Worm (Caenorhabditis elegans): ENCODE measurements around the gene F58B4.6.

F58B4.6 gene

DNA sequence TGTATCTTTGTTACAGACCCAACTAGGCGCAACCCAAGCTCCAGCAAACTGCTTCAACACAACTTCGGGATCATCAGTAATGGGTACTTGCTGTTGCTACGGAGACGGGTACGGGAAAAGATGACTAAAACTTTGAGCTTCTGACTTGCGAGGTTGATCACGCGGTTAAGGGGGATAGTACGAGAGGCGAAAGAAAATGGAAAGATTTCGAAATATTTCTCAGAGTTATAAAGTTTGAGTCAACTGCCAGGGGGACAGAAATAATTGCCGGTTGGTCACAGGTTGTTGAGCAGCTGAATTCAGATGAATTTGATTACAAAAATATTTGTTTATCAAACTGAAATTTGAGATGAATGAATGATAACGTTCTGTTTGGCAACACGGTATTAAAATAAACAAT lies 827 bp downstream of the F58B4.6 start:
- TF ChIP-seq T22C8.4 (GFP tag; IDR thresholded peaks at IDR 0.05) (no peak), ref-1 (GFP tag; conservative IDR thresholded peaks at IDR 0.05) (no peak), ztf-29 (GFP tag; IDR thresholded peaks at IDR 0.05) (no peak), ztf-23 (GFP tag; IDR thresholded peaks at IDR 0.05) (no peak), cog-1 (tag; optimal IDR thresholded peaks at IDR 0.05) (no peak), flt-1 (GFP tag; IDR thresholded peaks at IDR 0.05) (no peak), klf-2 (GFP tag; conservative IDR thresholded peaks at IDR 0.05) (no peak)

ce11 chrV:10929511-10929910 lies 4.7 kb downstream of the F58B4.6 start, which contains the start of gene F58B4.3:
Gene F58B4.3 (plus strand): TSS chrV:10929811.
- no peak for TF ChIP-seq med-1 (GFP tag; optimal IDR thresholded peaks at IDR 0.05; ENCODE audit: insufficient read depth)
- no peak for TF ChIP-seq ref-1 (GFP tag; conservative IDR thresholded peaks at IDR 0.05)
- TF ChIP-seq klf-2 (GFP tag; conservative IDR thresholded peaks at IDR 0.05) = no peak
- no peak for TF ChIP-seq ztf-29 (GFP tag; IDR thresholded peaks at IDR 0.05)
- no peak for TF ChIP-seq T22C8.4 (GFP tag; IDR thresholded peaks at IDR 0.05)
- TF ChIP-seq tab-1 (GFP tag; IDR thresholded peaks at IDR 0.05) = no peak
- no peak for TF ChIP-seq flt-1 (GFP tag; IDR thresholded peaks at IDR 0.05)

DNA sequence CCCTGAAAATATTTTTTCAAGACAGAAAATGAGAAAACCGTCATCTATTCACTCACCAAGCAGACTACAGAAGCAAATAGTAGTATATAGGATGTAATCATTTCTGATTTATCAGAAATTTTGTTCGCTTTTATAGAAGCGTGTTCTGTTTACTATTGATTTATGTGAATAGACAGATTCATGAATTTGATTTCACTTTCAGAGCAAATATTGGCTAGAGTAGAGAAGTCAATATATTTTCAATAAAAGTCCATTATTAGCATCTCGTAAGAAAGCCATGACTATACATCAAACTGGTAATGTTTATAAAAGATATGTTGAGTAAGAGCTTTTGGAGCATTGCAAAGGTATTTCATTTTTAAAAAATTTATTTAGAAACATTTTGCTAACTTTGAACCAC lies 6.4 kb downstream of the F58B4.6 start, which contains the start of gene scvp-1:
Gene scvp-1 (minus strand): TSS at position 101 of the 400 bp plus-strand sequence.
- TF ChIP-seq flt-1 (GFP tag; IDR thresholded peaks at IDR 0.05) (no peak), klf-2 (GFP tag; conservative IDR thresholded peaks at IDR 0.05) (no peak), T22C8.4 (GFP tag; IDR thresholded peaks at IDR 0.05) (no peak), ztf-29 (GFP tag; IDR thresholded peaks at IDR 0.05) (no peak), ref-1 (GFP tag; conservative IDR thresholded peaks at IDR 0.05) (no peak), ztf-23 (GFP tag; IDR thresholded peaks at IDR 0.05) (no peak), tab-1 (GFP tag; IDR thresholded peaks at IDR 0.05) (no peak), cog-1 (tag; optimal IDR thresholded peaks at IDR 0.05) (no peak), med-1 (GFP tag; optimal IDR thresholded peaks at IDR 0.05; ENCODE audit: insufficient read depth) (no peak)

- TF ChIP-seq ref-1 (GFP tag; conservative IDR thresholded peaks at IDR 0.05) = no peak
- no peak for TF ChIP-seq ztf-23 (GFP tag; IDR thresholded peaks at IDR 0.05)
- no peak for TF ChIP-seq cog-1 (tag; optimal IDR thresholded peaks at IDR 0.05)
- no peak for TF ChIP-seq flt-1 (GFP tag; IDR thresholded peaks at IDR 0.05)
- TF ChIP-seq med-1 (GFP tag; optimal IDR thresholded peaks at IDR 0.05; ENCODE audit: insufficient read depth) = no peak
- TF ChIP-seq T22C8.4 (GFP tag; IDR thresholded peaks at IDR 0.05) = no peak
- TF ChIP-seq ztf-29 (GFP tag; IDR thresholded peaks at IDR 0.05) = no peak
- no peak for TF ChIP-seq tab-1 (GFP tag; IDR thresholded peaks at IDR 0.05)
- TF ChIP-seq klf-2 (GFP tag; conservative IDR thresholded peaks at IDR 0.05) = no peak
Observed at ce11 chrV:10932411-10932810, 7.6 kb downstream of the F58B4.6 start, which contains the start of gene F58B4.5. Gene F58B4.5 (plus strand): TSS chrV:10932693.

DNA sequence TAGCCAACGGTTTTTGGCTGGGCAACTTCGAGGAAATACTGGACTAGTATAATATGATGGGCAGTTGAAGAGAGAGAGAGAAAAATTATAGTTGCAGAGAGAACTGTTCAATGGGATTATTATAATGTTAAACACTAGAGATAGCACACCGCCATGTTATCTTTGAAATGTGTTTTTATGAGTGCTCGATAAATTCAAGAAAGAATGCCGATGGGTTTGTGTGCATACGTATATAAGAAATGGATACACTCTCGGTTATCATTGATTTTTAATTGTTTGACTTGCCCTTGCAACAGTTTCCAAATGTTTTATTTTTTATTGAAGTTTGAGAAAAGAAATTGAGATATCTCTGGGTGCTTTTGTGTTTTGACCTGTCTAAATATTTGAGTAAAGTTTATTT lies 11.8 kb downstream of the F58B4.6 start, which contains the start of gene F17C11.12:
Gene F17C11.12 (minus strand): TSS at position 240 of the 400 bp plus-strand sequence.
- TF ChIP-seq ztf-29 (GFP tag; IDR thresholded peaks at IDR 0.05) (no peak), T22C8.4 (GFP tag; IDR thresholded peaks at IDR 0.05) (no peak), flt-1 (GFP tag; IDR thresholded peaks at IDR 0.05) (no peak), ztf-23 (GFP tag; IDR thresholded peaks at IDR 0.05) (no peak), klf-2 (GFP tag; conservative IDR thresholded peaks at IDR 0.05) (no peak), ref-1 (GFP tag; conservative IDR thresholded peaks at IDR 0.05) (no peak), tab-1 (GFP tag; IDR thresholded peaks at IDR 0.05) (no peak), cog-1 (tag; optimal IDR thresholded peaks at IDR 0.05) (no peak), med-1 (GFP tag; optimal IDR thresholded peaks at IDR 0.05; ENCODE audit: insufficient read depth) (no peak)

ce11 chrV:10937294-10937693 lies 12.5 kb downstream of the F58B4.6 start:
- TF ChIP-seq cog-1 (tag; optimal IDR thresholded peaks at IDR 0.05) (no peak), tab-1 (GFP tag; IDR thresholded peaks at IDR 0.05) (no peak), med-1 (GFP tag; optimal IDR thresholded peaks at IDR 0.05; ENCODE audit: insufficient read depth) (no peak), ztf-23 (GFP tag; IDR thresholded peaks at IDR 0.05) (no peak), klf-2 (GFP tag; conservative IDR thresholded peaks at IDR 0.05) (no peak), ref-1 (GFP tag; conservative IDR thresholded peaks at IDR 0.05) (no peak), flt-1 (GFP tag; IDR thresholded peaks at IDR 0.05) (no peak), T22C8.4 (GFP tag; IDR thresholded peaks at IDR 0.05) (no peak), ztf-29 (GFP tag; IDR thresholded peaks at IDR 0.05) (no peak)

- TF ChIP-seq klf-2 (GFP tag; conservative IDR thresholded peaks at IDR 0.05) (no peak), med-1 (GFP tag; optimal IDR thresholded peaks at IDR 0.05; ENCODE audit: insufficient read depth) (no peak), T22C8.4 (GFP tag; IDR thresholded peaks at IDR 0.05) (no peak), ztf-29 (GFP tag; IDR thresholded peaks at IDR 0.05) (no peak), tab-1 (GFP tag; IDR thresholded peaks at IDR 0.05) (no peak), ref-1 (GFP tag; conservative IDR thresholded peaks at IDR 0.05) (no peak), cog-1 (tag; optimal IDR thresholded peaks at IDR 0.05) (no peak), flt-1 (GFP tag; IDR thresholded peaks at IDR 0.05) (no peak), ztf-23 (GFP tag; IDR thresholded peaks at IDR 0.05) (no peak)
Observed at ce11 chrV:10938739-10939138, 13.9 kb downstream of the F58B4.6 start, which contains the start of gene F17C11.11. Gene F17C11.11 (minus strand): TSS chrV:10938817.

- no peak for TF ChIP-seq med-1 (GFP tag; optimal IDR thresholded peaks at IDR 0.05; ENCODE audit: insufficient read depth)
- TF ChIP-seq cog-1 (tag; optimal IDR thresholded peaks at IDR 0.05) = no peak
- TF ChIP-seq ztf-29 (GFP tag; IDR thresholded peaks at IDR 0.05) = no peak
- no peak for TF ChIP-seq klf-2 (GFP tag; conservative IDR thresholded peaks at IDR 0.05)
- TF ChIP-seq tab-1 (GFP tag; IDR thresholded peaks at IDR 0.05) = no peak
- TF ChIP-seq flt-1 (GFP tag; IDR thresholded peaks at IDR 0.05) = no peak
- TF ChIP-seq ztf-23 (GFP tag; IDR thresholded peaks at IDR 0.05) = no peak
- no peak for TF ChIP-seq ref-1 (GFP tag; conservative IDR thresholded peaks at IDR 0.05)
- no peak for TF ChIP-seq T22C8.4 (GFP tag; IDR thresholded peaks at IDR 0.05)
Observed at ce11 chrV:10939990-10940570, 15.2 kb downstream of the F58B4.6 start.

DNA sequence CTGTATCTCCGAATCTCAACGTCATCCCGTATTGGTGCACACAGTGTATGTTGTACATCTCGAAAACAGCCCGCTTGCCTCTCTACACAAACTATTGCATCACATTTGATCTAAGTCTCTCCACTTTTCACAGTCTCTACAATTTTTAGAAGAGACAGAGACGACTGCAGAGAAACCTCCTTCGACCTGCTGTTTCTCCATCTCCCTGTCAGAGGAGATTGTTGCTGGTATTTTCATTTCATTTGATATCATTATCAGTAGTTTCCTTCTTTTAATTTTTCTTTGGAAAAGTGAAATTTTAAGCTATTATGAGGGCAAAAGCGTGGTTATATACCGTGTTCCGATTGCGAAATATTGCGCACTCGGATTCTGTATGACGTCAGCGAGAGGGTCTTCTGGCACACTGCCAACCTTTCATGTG lies 15.8 kb downstream of the F58B4.6 start:
- TF ChIP-seq klf-2 (GFP tag; conservative IDR thresholded peaks at IDR 0.05) (no peak), flt-1 (GFP tag; IDR thresholded peaks at IDR 0.05) (no peak), cog-1 (tag; optimal IDR thresholded peaks at IDR 0.05) (peak; percentile 14), ref-1 (GFP tag; conservative IDR thresholded peaks at IDR 0.05) (no peak)
